Worm (Caenorhabditis elegans): Measurements from ENCODE around the gene F44E7.7.

DNA sequence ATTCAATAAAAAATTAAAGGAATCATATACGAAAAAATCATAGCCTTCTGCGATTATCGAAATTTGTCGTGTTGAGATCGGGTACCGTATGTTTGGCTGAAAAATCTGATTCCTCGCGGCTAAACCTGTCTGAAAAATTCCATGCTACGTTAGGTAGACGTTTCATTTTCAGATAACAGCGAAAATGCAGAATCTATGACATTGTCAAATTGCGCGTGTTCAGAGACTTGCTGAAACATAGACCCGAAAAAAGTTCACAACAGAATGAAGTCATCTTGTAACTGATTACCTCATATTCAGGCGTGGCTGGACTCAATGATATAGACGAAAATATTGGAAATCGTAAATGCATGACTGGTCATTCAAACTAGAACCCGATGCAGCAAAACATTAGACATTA, 48.3 kb upstream of the F44E7.7 start, which contains the start of gene srh-76:
- TF ChIP-seq ceh-9 (tag; optimal IDR thresholded peaks at IDR 0.05) (no peak), ahr-1 (tag; optimal IDR thresholded peaks at IDR 0.05) (no peak), pha-4 (tag; optimal IDR thresholded peaks at IDR 0.05) (no peak), pax-1 (tag; optimal IDR thresholded peaks at IDR 0.05) (no peak), nhr-11 (tag; optimal IDR thresholded peaks at IDR 0.05) (no peak), dmd-4 (tag; optimal IDR thresholded peaks at IDR 0.05; ENCODE audit: borderline replicate concordance) (no peak), lin-11 (tag; optimal IDR thresholded peaks at IDR 0.05) (no peak), pat-9 (tag; optimal IDR thresholded peaks at IDR 0.05) (no peak), hlh-13 (GFP tag; optimal IDR thresholded peaks at IDR 0.05) (no peak), tbx-2 (tag; optimal IDR thresholded peaks at IDR 0.05) (no peak)

All from whole organism, late embryonic.